Fruit fly (Drosophila melanogaster): ENCODE measurements around the gene TyrR.

DNA sequence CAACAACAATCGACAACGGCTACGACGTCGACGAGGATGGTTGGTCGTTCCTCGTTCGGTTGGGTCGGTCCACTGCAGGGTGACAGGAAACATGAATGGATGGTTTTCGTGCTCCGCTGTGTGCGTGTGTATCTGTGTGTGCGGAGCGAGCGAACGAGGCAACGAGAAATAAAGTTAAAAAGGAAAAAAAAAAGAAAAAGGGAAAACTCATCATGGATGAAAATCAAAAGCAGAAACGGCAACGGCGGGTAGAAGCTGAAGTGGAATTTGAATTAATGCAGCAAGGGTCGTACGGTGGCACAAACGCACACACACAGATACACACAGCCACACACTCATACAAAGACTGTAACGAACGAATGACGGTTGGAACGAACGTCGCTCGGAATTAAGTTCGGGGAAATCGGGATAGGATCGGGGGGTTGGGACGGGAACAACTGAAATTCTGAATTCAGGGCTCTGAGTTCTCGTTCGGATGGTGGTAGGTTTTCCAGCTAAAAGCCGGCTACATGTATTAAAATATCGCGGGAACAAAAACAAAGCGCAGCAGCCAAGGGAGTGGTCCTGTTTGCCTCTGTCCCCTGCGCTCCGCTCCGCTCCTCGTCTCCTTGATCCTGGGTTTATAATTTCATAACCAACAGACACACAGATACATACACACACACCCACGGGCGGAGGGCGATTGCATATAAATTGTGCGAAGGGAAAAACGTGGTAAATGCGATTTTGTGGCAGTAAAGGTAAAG, 51.9 kb downstream of the TyrR start:
- TF ChIP-seq EcR (GFP tag; optimal IDR thresholded peaks at IDR 0.05) (no peak), usp (GFP tag; optimal IDR thresholded peaks at IDR 0.05) (no peak), psq (optimal IDR thresholded peaks at IDR 0.05) (no peak), pan (optimal IDR thresholded peaks at IDR 0.05) (no peak)
